Worm (Caenorhabditis elegans) whole organism, L1 larva: ENCODE measurements around the gene col-43.

ENCODE experiments used
- ama-1 ChIP-seq: fragments of 150-350 bp; optimal IDR thresholded peaks from 2 replicates; lab custom pipeline; 2014
- ceh-82 ChIP-seq, 3 experiments: fragments of 150-350 bp in 1 of 3; sonication (generic microtip) in 2 of 3; optimal IDR thresholded peaks; 2 replicates each; lab custom pipeline; 2014 to 2017; ENCODE audit warnings: missing biosample characterization in 3 of 3, missing genetic modification characterization in 3 of 3
- ces-1 ChIP-seq: fragments of 150-350 bp; optimal IDR thresholded peaks from 2 replicates; lab custom pipeline; 2014; ENCODE audit warnings: missing biosample characterization, missing genetic modification reagents, missing genetic modification characterization
- fos-1 ChIP-seq: fragments of 150-350 bp; optimal IDR thresholded peaks from 2 replicates; lab custom pipeline; 2014; ENCODE audit warnings: missing biosample characterization, missing genetic modification characterization
- nhr-12 ChIP-seq: sonication (generic microtip); optimal IDR thresholded peaks from 2 replicates; lab custom pipeline; 2017; ENCODE audit warnings: missing biosample characterization, missing genetic modification characterization
- nhr-77 ChIP-seq: fragments of 150-350 bp; optimal IDR thresholded peaks from 2 replicates; lab custom pipeline; 2014; ENCODE audit warnings: missing biosample characterization, missing genetic modification characterization
- nhr-85 ChIP-seq: sonication (generic microtip); peaks from one replicate; lab custom pipeline; 2016; ENCODE audit warnings: missing genetic modification characterization, inconsistent platforms, missing compliant biosample characterization
- pax-3 ChIP-seq: fragments of 200-800 bp; sonication (Bioruptor generic); optimal IDR thresholded peaks from 2 replicates; lab custom pipeline; 2018; ENCODE audit warnings: mild to moderate bottlenecking, missing genetic modification characterization, moderate library complexity, missing compliant biosample characterization
- pqm-1 ChIP-seq: sonication (generic microtip); optimal IDR thresholded peaks from 3 replicates; lab custom pipeline; 2017; ENCODE audit warnings: missing biosample characterization, missing genetic modification characterization
- unc-30 ChIP-seq: sonication (generic microtip); optimal IDR thresholded peaks from 2 replicates; lab custom pipeline; 2017; ENCODE audit warnings: missing biosample characterization, missing genetic modification characterization
- unc-62 ChIP-seq: fragments of 150-350 bp; optimal IDR thresholded peaks from 2 replicates; lab custom pipeline; 2014; ENCODE audit warnings: missing biosample characterization, missing genetic modification reagents, missing genetic modification characterization
- unc-86 ChIP-seq: sonication (generic microtip); optimal IDR thresholded peaks from 2 replicates; lab custom pipeline; 2016; ENCODE audit warnings: missing genetic modification characterization, missing compliant biosample characterization
- zag-1 ChIP-seq: fragments of 150-350 bp; optimal IDR thresholded peaks from 2 replicates; lab custom pipeline; 2014; ENCODE audit warnings: missing biosample characterization, missing genetic modification characterization

DNA sequence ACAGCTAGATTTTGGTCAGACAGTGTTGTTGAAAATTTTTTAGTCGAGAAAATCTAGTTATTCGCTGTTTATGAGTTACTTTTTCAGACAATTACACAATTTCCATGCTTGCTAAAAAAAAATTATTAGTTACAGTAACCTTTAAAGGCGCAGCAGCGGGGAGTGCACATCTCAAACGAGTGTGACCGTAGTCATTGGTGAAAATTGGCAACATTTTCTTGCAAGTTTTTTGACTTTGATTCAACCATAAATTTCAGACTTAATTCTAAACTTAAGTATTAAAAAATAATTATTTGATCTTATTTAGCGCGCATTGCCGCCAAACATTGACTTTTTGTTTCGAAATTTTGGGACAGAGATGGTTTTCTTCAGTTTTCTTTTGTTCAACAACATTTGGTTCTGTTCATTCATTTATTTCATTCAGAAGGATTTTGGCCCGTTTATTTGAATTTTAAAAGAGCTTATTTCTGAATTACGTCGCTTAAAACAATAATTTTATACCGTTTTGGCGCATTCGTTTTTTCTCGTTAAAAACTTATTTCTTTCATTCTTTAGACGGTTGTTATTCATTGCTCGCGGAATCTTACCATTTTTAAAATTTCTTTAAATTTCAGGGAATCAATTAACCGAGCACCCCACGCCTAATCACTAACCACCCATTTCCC, 21.8 kb downstream of the col-43 start, which contains the start of gene oma-2:
- TF ChIP-seq nhr-12 (tag; lab: Kevin White, UChicago) (no peak), nhr-85 (no peak), unc-86 (tag; lab: Kevin White, UChicago) (no peak), unc-30 (tag; lab: Kevin White, UChicago) (no peak), ceh-82 (tag; optimal IDR thresholded peaks at IDR 0.05; lab: Kevin White, UChicago) (no peak), unc-62 (GFP tag; lab: Kevin White, UChicago) (no peak), ama-1 (lab: Kevin White, UChicago) (no peak), pqm-1 (tag; lab: Kevin White, UChicago) (no peak), fos-1 (tag; lab: Kevin White, UChicago) (no peak), nhr-77 (tag; lab: Kevin White, UChicago) (no peak), ces-1 (no peak), pax-3 (tag; lab: Kevin White, UChicago) (no peak), zag-1 (tag; lab: Kevin White, UChicago) (no peak)
